Worm (Caenorhabditis elegans) whole organism, midembryonic: ENCODE data around the gene C23H4.8.

Experiments used
- cog-1 ChIP-seq: sonication (generic microtip); optimal IDR thresholded peaks from 2 replicates; lab custom pipeline; 2016; ENCODE audit warnings: missing genetic modification characterization, missing compliant biosample characterization
- ref-1 ChIP-seq: fragments of 200-800 bp; sonication (Bioruptor generic); conservative IDR thresholded peaks from 2 replicates; pipeline ENCODE4 v1.3.6; 2022; ENCODE audit warnings: missing genetic modification reagents, missing genetic modification characterization, missing compliant biosample characterization

ce11 chrX:12188280-12189071, 28.6 kb upstream of the C23H4.8 start:
- TF ChIP-seq ref-1 (GFP tag; lab: Robert Waterston, UW) = no peak
- no peak for TF ChIP-seq cog-1
